Fruit fly (Drosophila melanogaster): ENCODE results near the gene bero.

DNA sequence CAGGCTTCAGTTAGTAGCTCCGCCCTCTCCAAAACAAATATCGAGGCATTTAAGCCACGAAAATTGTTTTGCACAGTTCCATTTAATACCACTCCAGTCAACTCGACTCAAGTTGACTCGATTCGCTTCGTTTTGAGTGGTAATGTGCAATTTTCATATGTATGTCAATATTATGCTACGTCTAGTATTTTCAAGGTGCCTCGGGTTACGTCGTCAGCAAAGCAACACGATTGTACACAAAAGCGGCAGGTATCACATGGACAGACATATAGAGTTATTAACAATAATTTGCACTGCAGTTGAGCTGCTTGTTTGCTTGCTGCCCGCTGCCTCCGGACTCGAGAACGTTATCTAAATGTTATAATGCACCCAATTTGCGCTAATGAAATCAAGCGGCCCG, 46.5 kb downstream of the bero start:
- TF ChIP-seq GATAd (GFP tag; optimal IDR thresholded peaks at IDR 0.05) (no peak), sage (GFP tag; optimal IDR thresholded peaks at IDR 0.05) (no peak)
